Fruit fly (Drosophila melanogaster) whole organism, embryonic: Measurements from ENCODE around the gene CG11986.

ENCODE experiments used
- ATbp ChIP-seq: fragments of 200-800 bp; sonication (Bioruptor generic); optimal IDR thresholded peaks from 2 replicates; lab custom pipeline; 2017; ENCODE audit warnings: missing biosample characterization, mild to moderate bottlenecking, missing genetic modification characterization, missing genetic modification reagents
- Atf-2 ChIP-seq: fragments of 200-800 bp; sonication (Bioruptor generic); optimal IDR thresholded peaks from 2 replicates; lab custom pipeline; 2016; ENCODE audit warnings: missing biosample characterization, missing genetic modification characterization
- CG1024 ChIP-seq: fragments of 200-800 bp; sonication (Bioruptor generic); IDR thresholded peaks from 2 replicates; pipeline ENCODE4 v1.3.6; 2022; ENCODE audit warnings: missing biosample characterization, missing genetic modification characterization
- CG11504 ChIP-seq: fragments of 200-800 bp; sonication (Bioruptor generic); optimal IDR thresholded peaks from 3 replicates; lab custom pipeline; 2019; ENCODE audit warnings: missing biosample characterization, mild to moderate bottlenecking, missing genetic modification characterization, moderate library complexity
- CG11723 ChIP-seq: fragments of 200-800 bp; sonication (Bioruptor generic); optimal IDR thresholded peaks from 2 replicates; lab custom pipeline; 2017; ENCODE audit warnings: missing biosample characterization, mild to moderate bottlenecking, missing genetic modification characterization
- CG12299 ChIP-seq: fragments of 200-800 bp; sonication (Bioruptor generic); optimal IDR thresholded peaks from 2 replicates; lab custom pipeline; 2018; ENCODE audit warnings: missing biosample characterization, mild to moderate bottlenecking, missing genetic modification characterization
- CG14014 ChIP-seq: fragments of 200-800 bp; sonication (Bioruptor generic); IDR thresholded peaks from 2 replicates; pipeline ENCODE4 v1.3.6; 2022; ENCODE audit warnings: missing biosample characterization, missing genetic modification characterization
- CG15073 ChIP-seq: fragments of 200-800 bp; sonication (Bioruptor generic); optimal IDR thresholded peaks from 2 replicates; lab custom pipeline; 2016; ENCODE audit warnings: missing biosample characterization, missing genetic modification characterization
- CG1647 ChIP-seq: fragments of 200-800 bp; sonication (Bioruptor generic); optimal IDR thresholded peaks from 3 replicates; lab custom pipeline; 2016; ENCODE audit warnings: missing biosample characterization, missing genetic modification characterization
- CG2712 ChIP-seq: fragments of 200-800 bp; optimal IDR thresholded peaks from 3 replicates; lab custom pipeline; 2019; ENCODE audit warnings: missing biosample characterization, mild to moderate bottlenecking, missing genetic modification characterization, moderate library complexity
- CG31224 ChIP-seq: fragments of 200-800 bp; sonication (Bioruptor generic); IDR thresholded peaks from 2 replicates; pipeline ENCODE4 v1.3.6; 2022; ENCODE audit warnings: missing biosample characterization, missing genetic modification characterization
- CG31365 ChIP-seq: fragments of 200-800 bp; sonication (Bioruptor generic); optimal IDR thresholded peaks from 2 replicates; lab custom pipeline; 2018; ENCODE audit warnings: missing biosample characterization, mild to moderate bottlenecking, missing genetic modification characterization
- CG33557 ChIP-seq: fragments of 200-800 bp; sonication (Bioruptor generic); optimal IDR thresholded peaks from 2 replicates; lab custom pipeline; 2019; ENCODE audit warnings: missing biosample characterization, mild to moderate bottlenecking, missing genetic modification characterization, moderate library complexity
- CG34224 ChIP-seq: fragments of 200-800 bp; sonication (Bioruptor generic); IDR thresholded peaks from 3 replicates; pipeline ENCODE4 v1.3.6; 2022; ENCODE audit warnings: missing biosample characterization, missing genetic modification characterization; ENCODE audit not compliant: partially characterized antibody
- CG6254 ChIP-seq: fragments of 200-800 bp; sonication (Bioruptor generic); optimal IDR thresholded peaks from 3 replicates; lab custom pipeline; 2017; ENCODE audit warnings: mild to moderate bottlenecking, missing biosample characterization, missing genetic modification reagents, missing genetic modification characterization
- CG7271 ChIP-seq: fragments of 200-800 bp; sonication (Bioruptor generic); optimal IDR thresholded peaks from 2 replicates; lab custom pipeline; 2018; ENCODE audit warnings: missing biosample characterization, mild to moderate bottlenecking, missing genetic modification characterization, moderate library complexity
- CG8281 ChIP-seq: fragments of 200-800 bp; sonication (Bioruptor generic); optimal IDR thresholded peaks from 2 replicates; lab custom pipeline; 2018; ENCODE audit warnings: missing biosample characterization, mild to moderate bottlenecking, missing genetic modification characterization, moderate library complexity
- CG8924 ChIP-seq: fragments of 200-800 bp; optimal IDR thresholded peaks from 3 replicates; lab custom pipeline; 2019; ENCODE audit warnings: missing biosample characterization, mild to moderate bottlenecking, missing genetic modification characterization, moderate library complexity
- CG9932 ChIP-seq: fragments of 200-800 bp; sonication (Bioruptor generic); IDR thresholded peaks from 2 replicates; pipeline ENCODE4 v1.3.6; 2022; ENCODE audit warnings: missing biosample characterization, missing genetic modification characterization
- Doc2 ChIP-seq: fragments of 200-800 bp; sonication (Bioruptor generic); IDR thresholded peaks from 2 replicates; pipeline ENCODE4 v1.3.6; 2022; ENCODE audit warnings: missing biosample characterization, missing genetic modification characterization
- Hmr ChIP-seq: fragments of 200-800 bp; sonication (Bioruptor generic); optimal IDR thresholded peaks from 3 replicates; lab custom pipeline; 2017; ENCODE audit warnings: mild to moderate bottlenecking, missing biosample characterization, missing genetic modification reagents, missing genetic modification characterization
- Hr3 ChIP-seq: fragments of 200-800 bp; sonication (Bioruptor generic); optimal IDR thresholded peaks from 3 replicates; lab custom pipeline; 2016; ENCODE audit warnings: missing biosample characterization, missing genetic modification characterization
- Med ChIP-seq: fragments of 200-800 bp; sonication (Bioruptor generic); peaks from one replicate; lab custom pipeline; 2016; ENCODE audit warnings: missing biosample characterization, missing genetic modification characterization, mild to moderate bottlenecking, inconsistent platforms, moderate library complexity
- Oli ChIP-seq: fragments of 200-800 bp; sonication (Bioruptor generic); optimal IDR thresholded peaks from 2 replicates; lab custom pipeline; 2018; ENCODE audit warnings: missing biosample characterization, mild to moderate bottlenecking, missing genetic modification characterization, moderate library complexity
- Rfx ChIP-seq: fragments of 200-800 bp; sonication (Bioruptor generic); IDR thresholded peaks from 2 replicates; pipeline ENCODE4 v1.3.6; 2022; ENCODE audit warnings: missing biosample characterization, missing genetic modification characterization
- Scr ChIP-seq: fragments of 200-800 bp; sonication (Bioruptor generic); IDR thresholded peaks from 2 replicates; pipeline ENCODE4 v1.3.6; 2022; ENCODE audit warnings: missing biosample characterization, missing genetic modification characterization; ENCODE audit not compliant: partially characterized antibody
- Stat92E ChIP-seq, 3 experiments: fragments of >200 bp in 2 of 3; fragments of 200-800 bp in 1 of 3; sonication (Bioruptor generic) in 1 of 3; optimal IDR thresholded peaks; 2 replicates each; lab custom pipeline; 2017 to 2019; ENCODE audit warnings: missing biosample characterization in 3 of 3, missing genetic modification characterization in 3 of 3, mild to moderate bottlenecking in 1 of 3, moderate library complexity in 1 of 3
- YL-1 ChIP-seq: fragments of 200-800 bp; sonication (Bioruptor generic); optimal IDR thresholded peaks from 3 replicates; lab custom pipeline; 2017; ENCODE audit warnings: missing biosample characterization, mild to moderate bottlenecking, missing genetic modification characterization
- caup ChIP-seq: fragments of 200-800 bp; sonication (Bioruptor generic); optimal IDR thresholded peaks from 3 replicates; lab custom pipeline; 2017; ENCODE audit warnings: missing biosample characterization, mild to moderate bottlenecking, missing genetic modification characterization, moderate library complexity; ENCODE audit not compliant: severe bottlenecking
- cg ChIP-seq: fragments of 200-800 bp; sonication (Bioruptor generic); optimal IDR thresholded peaks from 3 replicates; lab custom pipeline; 2019; ENCODE audit warnings: missing biosample characterization, mild to moderate bottlenecking, missing genetic modification characterization, moderate library complexity
- crc ChIP-seq: fragments of 200-800 bp; sonication (Bioruptor generic); optimal IDR thresholded peaks from 2 replicates; lab custom pipeline; 2016; ENCODE audit warnings: missing biosample characterization, missing genetic modification characterization
- ewg ChIP-seq: fragments of 200-800 bp; sonication (Bioruptor generic); optimal IDR thresholded peaks from 3 replicates; lab custom pipeline; 2017; ENCODE audit warnings: mild to moderate bottlenecking, missing biosample characterization, missing genetic modification reagents, missing genetic modification characterization
- fu2 ChIP-seq: fragments of 200-800 bp; sonication (Bioruptor generic); optimal IDR thresholded peaks from 2 replicates; lab custom pipeline; 2016; ENCODE audit warnings: missing biosample characterization, missing genetic modification characterization
- gcm ChIP-seq: fragments of 200-800 bp; sonication (Bioruptor generic); optimal IDR thresholded peaks from 2 replicates; lab custom pipeline; 2019; ENCODE audit warnings: missing biosample characterization, mild to moderate bottlenecking, missing genetic modification characterization, moderate library complexity
- hbn ChIP-seq: fragments of 200-800 bp; sonication (Bioruptor generic); IDR thresholded peaks from 2 replicates; pipeline ENCODE4 v1.3.6; 2022; ENCODE audit warnings: missing biosample characterization, missing genetic modification characterization; ENCODE audit not compliant: partially characterized antibody
- ind ChIP-seq: fragments of 200-800 bp; sonication (Bioruptor generic); optimal IDR thresholded peaks from 3 replicates; lab custom pipeline; 2016; ENCODE audit warnings: missing biosample characterization, missing genetic modification characterization
- jumu ChIP-seq: fragments of 200-800 bp; sonication (Bioruptor generic); optimal IDR thresholded peaks from 3 replicates; lab custom pipeline; 2016; ENCODE audit warnings: missing biosample characterization, missing genetic modification characterization
- mld ChIP-seq: fragments of 200-800 bp; sonication (Bioruptor generic); IDR thresholded peaks from 3 replicates; pipeline ENCODE4 v1.3.6; 2022; ENCODE audit warnings: missing biosample characterization, missing genetic modification characterization; ENCODE audit not compliant: partially characterized antibody
- nmo ChIP-seq: fragments of 200-800 bp; sonication (Bioruptor generic); optimal IDR thresholded peaks from 2 replicates; lab custom pipeline; 2018; ENCODE audit warnings: missing biosample characterization, mild to moderate bottlenecking, missing genetic modification characterization, moderate library complexity
- pum ChIP-seq: fragments of 200-800 bp; sonication (Bioruptor generic); optimal IDR thresholded peaks from 2 replicates; lab custom pipeline; 2016; ENCODE audit warnings: missing biosample characterization, missing genetic modification characterization
- scrt ChIP-seq: fragments of 200-800 bp; sonication (Bioruptor generic); optimal IDR thresholded peaks from 2 replicates; lab custom pipeline; 2018; ENCODE audit warnings: missing biosample characterization, mild to moderate bottlenecking, missing genetic modification characterization, moderate library complexity
- sens-2 ChIP-seq: fragments of 200-800 bp; sonication (Bioruptor generic); IDR thresholded peaks from 2 replicates; pipeline ENCODE4 v1.3.6; 2022; ENCODE audit warnings: missing biosample characterization, missing genetic modification characterization
- slbo ChIP-seq: fragments of 200-800 bp; sonication (Bioruptor generic); IDR thresholded peaks from 2 replicates; pipeline ENCODE4 v1.3.6; 2022; ENCODE audit warnings: missing biosample characterization, missing genetic modification characterization
- tio ChIP-seq: fragments of 200-800 bp; sonication (Bioruptor generic); optimal IDR thresholded peaks from 2 replicates; lab custom pipeline; 2017; ENCODE audit warnings: missing biosample characterization, missing genetic modification characterization, inconsistent platforms
- tna ChIP-seq: fragments of 200-800 bp; sonication (Bioruptor generic); IDR thresholded peaks from 2 replicates; pipeline ENCODE4 v1.3.6; 2022; ENCODE audit warnings: missing biosample characterization, missing genetic modification characterization; ENCODE audit not compliant: partially characterized antibody
- vvl ChIP-seq: fragments of 200-800 bp; sonication (Bioruptor generic); IDR thresholded peaks from 2 replicates; pipeline ENCODE4 v1.3.6; 2022; ENCODE audit warnings: missing biosample characterization, missing genetic modification characterization
- zfh1 ChIP-seq: fragments of 200-800 bp; sonication (Bioruptor generic); IDR thresholded peaks from 3 replicates; pipeline ENCODE4 v1.3.6; 2022; ENCODE audit warnings: missing biosample characterization, missing genetic modification characterization

CG11986 gene

dm6 chr3R:9033619-9034401 lies 18.6 kb downstream of the CG11986 start (continued):
- TF ChIP-seq hbn (no peak), CG1647 (no peak), ind (GFP tag; lab: Kevin White, UChicago) (peak; percentile 57), Hr3 (GFP tag; lab: Kevin White, UChicago) (peak; percentile 63), slbo (GFP tag; lab: Robert Waterston, UW) (peak; percentile 59; the same call in 1 of the 2 replicates), crc (GFP tag; lab: Kevin White, UChicago) (no peak), nmo (GFP tag; lab: Kevin White, UChicago) (peak; percentile 88), YL-1 (GFP tag; lab: Kevin White, UChicago) (peak; percentile 81), scrt (GFP tag; lab: Kevin White, UChicago) (peak; percentile 82), CG11504 (tag; lab: Kevin White, UChicago) (peak; percentile 88), tna (GFP tag; lab: Robert Waterston, UW) (no peak), sens-2 (no peak), Stat92E (GFP tag; optimal IDR thresholded peaks at IDR 0.05; lab: Kevin White, UChicago) (peak in 1 of 3 experiments; percentile 83), pum (GFP tag; lab: Kevin White, UChicago) (no peak), CG2712 (peak; percentile 93), Oli (tag; lab: Kevin White, UChicago) (peak; percentile 85), CG11723 (GFP tag; lab: Kevin White, UChicago) (peak; percentile 81), CG14014 (peak; percentile 51; the same call in 1 of the 2 replicates), CG15073 (GFP tag; lab: Kevin White, UChicago) (peak; percentile 14), CG34224 (GFP tag; lab: Robert Waterston, UW) (0 out of 3 replicates have a peak, but pooled peaks have one; percentile 15), CG9932 (GFP tag; lab: Robert Waterston, UW) (peak; percentile 57; the same call in 1 of the 2 replicates), ATbp (GFP tag; lab: Kevin White, UChicago) (peak; percentile 59), ewg (GFP tag; lab: Kevin White, UChicago) (peak; percentile 69), CG6254 (GFP tag; lab: Kevin White, UChicago) (peak; percentile 73), cg (GFP tag; lab: Kevin White, UChicago) (no peak), CG31365 (tag; lab: Kevin White, UChicago) (peak; percentile 10), caup (peak; percentile 83), CG7271 (peak; percentile 36), Rfx (GFP tag; lab: Robert Waterston, UW) (peak; percentile 70), CG8924 (peak; percentile 93), gcm (GFP tag; lab: Kevin White, UChicago) (peak; percentile 86), Scr (GFP tag; lab: Robert Waterston, UW) (no peak), CG1024 (no peak), CG31224 (GFP tag; lab: Robert Waterston, UW) (0 out of 2 replicates have a peak, but pooled peaks have one; percentile 20), jumu (peak; percentile 12), Med (GFP tag; lab: Kevin White, UChicago) (peak; percentile 87), CG12299 (peak; percentile 80), vvl (GFP tag; lab: Robert Waterston, UW) (peak; percentile 37; the same call in 1 of the 2 replicates), fu2 (GFP tag; lab: Kevin White, UChicago) (peak; percentile 12), CG8281 (tag; lab: Kevin White, UChicago) (peak; percentile 62), Atf-2 (GFP tag; lab: Kevin White, UChicago) (peak; percentile 46), mld (GFP tag; lab: Robert Waterston, UW) (no peak), Hmr (peak; percentile 91), tio (GFP tag; lab: Kevin White, UChicago) (peak; percentile 61), zfh1 (peak; percentile 57), CG33557 (GFP tag; lab: Kevin White, UChicago) (peak; percentile 88), Doc2 (GFP tag; lab: Robert Waterston, UW) (no peak)
